Fruit fly (Drosophila melanogaster) whole organism, embryonic: Measurements from ENCODE around the gene Clamp.

Source experiments
- CG14965 ChIP-seq: fragments of 200-800 bp; sonication (Bioruptor generic); optimal IDR thresholded peaks from 2 replicates; lab custom pipeline; 2016; ENCODE audit warnings: missing biosample characterization, missing genetic modification characterization, borderline replicate concordance
- CG15696 ChIP-seq: fragments of 200-800 bp; sonication (Bioruptor generic); optimal IDR thresholded peaks from 2 replicates; lab custom pipeline; 2019; ENCODE audit warnings: missing biosample characterization, mild to moderate bottlenecking, missing genetic modification characterization, moderate library complexity
- CG2875 ChIP-seq: fragments of 200-800 bp; sonication (Bioruptor generic); optimal IDR thresholded peaks from 2 replicates; lab custom pipeline; 2017; ENCODE audit warnings: missing biosample characterization, mild to moderate bottlenecking, missing genetic modification characterization, missing genetic modification reagents
- CG2889 ChIP-seq: fragments of 200-800 bp; sonication (Bioruptor generic); IDR thresholded peaks from 3 replicates; pipeline ENCODE4 v1.3.6; 2022; ENCODE audit warnings: missing biosample characterization, missing genetic modification characterization
- CG3726 ChIP-seq: fragments of 200-800 bp; sonication (Bioruptor generic); IDR thresholded peaks from 3 replicates; pipeline ENCODE4, ENCODE4 v1.3.6; 2022; ENCODE audit warnings: missing biosample characterization, missing genetic modification characterization
- CG5245 ChIP-seq: fragments of 200-800 bp; sonication (Bioruptor generic); optimal IDR thresholded peaks from 3 replicates; lab custom pipeline; 2016; ENCODE audit warnings: missing biosample characterization, missing genetic modification characterization
- CG7357 ChIP-seq: fragments of 200-800 bp; sonication (Bioruptor generic); IDR thresholded peaks from 3 replicates; pipeline ENCODE4 v1.3.6; 2022; ENCODE audit warnings: missing biosample characterization, missing genetic modification characterization
- Neu2 ChIP-seq: fragments of 200-800 bp; sonication (Bioruptor generic); optimal IDR thresholded peaks from 3 replicates; lab custom pipeline; 2016; ENCODE audit warnings: missing biosample characterization, missing genetic modification characterization, borderline replicate concordance
- Pdp1 ChIP-seq, 2 experiments: fragments of 200-800 bp; sonication (Bioruptor generic); optimal IDR thresholded peaks; 3 replicates each; lab custom pipeline; 2016; ENCODE audit warnings: missing biosample characterization in 2 of 2, missing genetic modification characterization in 2 of 2, mild to moderate bottlenecking in 1 of 2, moderate library complexity in 1 of 2
- caup ChIP-seq: fragments of 200-800 bp; sonication (Bioruptor generic); optimal IDR thresholded peaks from 3 replicates; lab custom pipeline; 2017; ENCODE audit warnings: missing biosample characterization, mild to moderate bottlenecking, missing genetic modification characterization, moderate library complexity; ENCODE audit not compliant: severe bottlenecking
- jumu ChIP-seq: fragments of 200-800 bp; sonication (Bioruptor generic); optimal IDR thresholded peaks from 3 replicates; lab custom pipeline; 2016; ENCODE audit warnings: missing biosample characterization, missing genetic modification characterization
- otp ChIP-seq: fragments of 200-800 bp; sonication (Bioruptor generic); IDR thresholded peaks from 3 replicates; pipeline ENCODE4, ENCODE4 v1.3.6; 2022; ENCODE audit warnings: missing biosample characterization, missing genetic modification characterization
- salm ChIP-seq: fragments of 200-800 bp; sonication (Bioruptor generic); optimal IDR thresholded peaks from 2 replicates; lab custom pipeline; 2018; ENCODE audit warnings: missing biosample characterization, mild to moderate bottlenecking, missing genetic modification characterization
- tll ChIP-seq, 2 experiments: fragments of 200-800 bp in 1 of 2; fragments of >200 bp in 1 of 2; sonication (Bioruptor generic) in 1 of 2; optimal IDR thresholded peaks; 2 replicates each; lab custom pipeline; 2017 to 2019; ENCODE audit warnings: missing biosample characterization in 2 of 2, missing genetic modification characterization in 2 of 2, mild to moderate bottlenecking in 1 of 2, moderate library complexity in 1 of 2

DNA sequence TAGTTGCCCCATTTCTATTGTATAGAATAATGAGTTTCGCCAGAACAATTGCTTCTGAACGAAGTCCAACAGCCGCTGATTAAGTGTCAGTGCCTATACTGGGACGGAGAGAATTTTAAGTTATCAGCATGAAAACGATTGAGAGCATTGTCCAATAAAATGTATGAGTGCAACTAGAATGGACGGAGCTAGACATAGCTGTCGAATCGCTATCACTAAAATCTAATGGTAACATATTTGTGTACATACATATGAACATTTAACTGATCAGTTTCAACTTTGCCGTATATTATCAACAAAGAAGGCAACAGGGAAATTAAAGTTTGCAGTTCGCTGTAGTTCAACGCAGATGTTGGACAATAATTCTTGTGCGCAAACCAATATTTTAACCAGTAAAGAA is 6.2 kb upstream of the Clamp start, which contains the start of gene CG3635:
- no peak for TF ChIP-seq tll (GFP tag; optimal IDR thresholded peaks at IDR 0.05; lab: Kevin White, UChicago)
- TF ChIP-seq CG14965 (GFP tag; lab: Kevin White, UChicago): no peak
- TF ChIP-seq caup (GFP tag; lab: Kevin White, UChicago): no peak
- no peak for TF ChIP-seq CG2875 (GFP tag; lab: Kevin White, UChicago)
- TF ChIP-seq Pdp1 (GFP tag; optimal IDR thresholded peaks at IDR 0.05; lab: Kevin White, UChicago): no peak
- TF ChIP-seq jumu (GFP tag; lab: Kevin White, UChicago): no peak
- TF ChIP-seq CG7357 (GFP tag; lab: Robert Waterston, UW): no peak
- no peak for TF ChIP-seq otp (GFP tag; lab: Robert Waterston, UW)
- TF ChIP-seq CG15696 (tag; lab: Kevin White, UChicago): no peak
- TF ChIP-seq CG3726 (GFP tag; lab: Robert Waterston, UW): no peak
- no peak for TF ChIP-seq CG2889 (GFP tag; lab: Robert Waterston, UW)
- no peak for TF ChIP-seq CG5245 (GFP tag; lab: Kevin White, UChicago)
- no peak for TF ChIP-seq Neu2 (GFP tag; lab: Kevin White, UChicago)
- TF ChIP-seq salm (tag; lab: Kevin White, UChicago): no peak
